Worm (Caenorhabditis elegans): ENCODE data around the gene dna-2.

dna-2 gene

DNA sequence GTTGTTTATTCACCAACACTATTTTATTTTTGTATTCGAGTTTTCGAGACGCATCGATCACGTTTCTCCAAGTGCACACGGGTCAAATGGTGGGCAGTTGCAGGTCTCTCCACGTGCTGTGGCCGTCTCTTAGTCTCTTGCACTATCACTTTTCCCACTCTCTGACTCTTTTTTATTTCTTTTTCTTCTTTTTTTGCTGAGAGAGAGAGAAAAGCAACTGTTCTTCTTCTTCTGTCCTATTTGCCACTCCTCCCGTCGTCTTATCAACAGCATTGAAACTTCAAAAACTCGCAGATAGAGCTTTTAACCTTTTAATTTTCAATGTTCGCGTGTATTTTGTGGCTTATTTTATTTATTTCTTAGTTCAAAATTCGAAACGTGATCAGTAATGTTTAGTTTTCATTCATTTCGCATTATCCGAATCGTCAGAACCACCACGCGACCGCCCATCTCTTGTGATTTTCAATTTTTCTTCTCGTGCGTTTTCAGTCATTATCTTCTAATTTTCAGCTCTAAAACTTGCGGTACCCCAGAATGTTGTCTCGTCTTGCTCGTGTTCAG lies 49.6 kb upstream of the dna-2 start, which contains the start of gene alh-8 (continued):
- TF ChIP-seq fkh-8 (tag; optimal IDR thresholded peaks at IDR 0.05): no peak
- TF ChIP-seq efl-3 (GFP tag; optimal IDR thresholded peaks at IDR 0.05): no peak
- TF ChIP-seq mep-1 (tag; optimal IDR thresholded peaks at IDR 0.05): peak; percentile 13
- no peak for TF ChIP-seq C04F5.9 (tag; optimal IDR thresholded peaks at IDR 0.05)
- peak; percentile 47 for TF ChIP-seq tbx-2 (tag; optimal IDR thresholded peaks at IDR 0.05)
- TF ChIP-seq dsc-1 (tag; optimal IDR thresholded peaks at IDR 0.05): no peak
- TF ChIP-seq sup-37 (GFP tag; optimal IDR thresholded peaks at IDR 0.05): no peak
- no peak for TF ChIP-seq egl-27 (tag; optimal IDR thresholded peaks at IDR 0.05)
- TF ChIP-seq lsy-2 (tag; optimal IDR thresholded peaks at IDR 0.05): peak; percentile 45 to 72
- TF ChIP-seq lin-13 (GFP tag; optimal IDR thresholded peaks at IDR 0.05): no peak
- no peak for TF ChIP-seq mab-9 (GFP tag; IDR thresholded peaks at IDR 0.05)
- peak in 2 of 6 experiments; percentile 1 to 15 for TF ChIP-seq elt-3 (tag; optimal IDR thresholded peaks at IDR 0.05)
- TF ChIP-seq nhr-47 (tag; optimal IDR thresholded peaks at IDR 0.05): peak; percentile 24
- no peak for TF ChIP-seq pqm-1 (tag; optimal IDR thresholded peaks at IDR 0.05)
- TF ChIP-seq unc-86 (tag; optimal IDR thresholded peaks at IDR 0.05): no peak
- no peak for TF ChIP-seq hpl-2 (GFP tag; optimal IDR thresholded peaks at IDR 0.05)
- peak; percentile 15 to 30 for TF ChIP-seq efl-1 (optimal IDR thresholded peaks at IDR 0.05)
- no peak for TF ChIP-seq efl-1 (GFP tag; optimal IDR thresholded peaks at IDR 0.05 in 1 of 2)
- TF ChIP-seq xbp-1 (tag; optimal IDR thresholded peaks at IDR 0.05): peak; percentile 29
- TF ChIP-seq nhr-90 (tag; optimal IDR thresholded peaks at IDR 0.05; ENCODE audit: poor library complexity): peak; percentile 46
- peak; percentile 40 for TF ChIP-seq pag-3 (tag; optimal IDR thresholded peaks at IDR 0.05; ENCODE audit: borderline replicate concordance, insufficient read depth)
- peak in 2 of 3 experiments; percentile 22 to 38 for TF ChIP-seq dpl-1 (GFP tag; optimal IDR thresholded peaks at IDR 0.05)
- TF ChIP-seq fos-1 (tag; optimal IDR thresholded peaks at IDR 0.05): peak; percentile 20

DNA sequence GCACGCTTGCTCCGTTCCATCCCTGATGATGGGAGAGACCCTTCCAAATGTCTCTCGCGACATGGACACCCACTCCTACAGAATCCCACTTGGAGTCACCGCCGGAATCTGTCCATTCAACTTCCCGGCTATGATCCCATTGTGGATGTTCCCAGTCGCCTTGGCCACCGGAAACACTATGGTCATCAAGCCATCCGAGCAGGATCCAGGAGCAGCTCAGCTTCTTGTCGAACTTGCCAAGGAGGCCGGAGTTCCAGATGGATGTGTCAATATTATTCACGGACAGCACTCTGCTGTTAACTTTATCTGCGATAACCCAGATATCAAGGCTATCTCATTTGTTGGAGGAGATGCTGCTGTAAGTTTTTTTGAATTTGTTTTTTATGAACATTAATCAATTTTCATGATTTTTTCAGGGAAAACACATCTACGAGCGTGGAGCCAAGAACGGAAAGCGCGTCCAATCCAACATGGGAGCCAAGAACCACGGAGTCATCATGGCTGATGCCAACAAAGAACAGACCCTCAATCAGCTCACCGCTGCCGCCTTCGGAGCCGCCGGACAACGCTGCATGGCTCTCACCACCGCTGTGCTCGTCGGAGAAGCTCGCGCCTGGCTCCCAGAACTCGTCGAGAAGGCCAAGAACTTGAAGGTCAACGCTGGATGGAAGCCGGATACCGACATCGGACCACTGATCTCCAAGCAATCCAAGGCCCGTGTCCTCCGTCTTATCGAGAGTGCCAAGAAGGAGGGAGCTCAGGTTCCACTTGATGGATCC lies 48.3 kb upstream of the dna-2 start:
- TF ChIP-seq efl-3 (GFP tag; optimal IDR thresholded peaks at IDR 0.05) (no peak), egl-27 (tag; optimal IDR thresholded peaks at IDR 0.05) (no peak), dsc-1 (tag; optimal IDR thresholded peaks at IDR 0.05) (no peak), nhr-71 (tag; optimal IDR thresholded peaks at IDR 0.05) (no peak), ztf-4 (tag; optimal IDR thresholded peaks at IDR 0.05) (no peak), nhr-47 (tag; optimal IDR thresholded peaks at IDR 0.05) (no peak), zip-4 (GFP tag; optimal IDR thresholded peaks at IDR 0.05) (no peak), vab-15 (tag; optimal IDR thresholded peaks at IDR 0.05) (no peak), sptf-1 (tag; optimal IDR thresholded peaks at IDR 0.05) (no peak), tlp-1 (tag; optimal IDR thresholded peaks at IDR 0.05) (no peak), lin-15B (tag; optimal IDR thresholded peaks at IDR 0.05) (no peak), ama-1 (optimal IDR thresholded peaks at IDR 0.05) (no peak), snpc-4 (tag; optimal IDR thresholded peaks at IDR 0.05) (no peak), pqm-1 (tag; optimal IDR thresholded peaks at IDR 0.05) (no peak), snu-23 (GFP tag; optimal IDR thresholded peaks at IDR 0.05) (no peak)

DNA sequence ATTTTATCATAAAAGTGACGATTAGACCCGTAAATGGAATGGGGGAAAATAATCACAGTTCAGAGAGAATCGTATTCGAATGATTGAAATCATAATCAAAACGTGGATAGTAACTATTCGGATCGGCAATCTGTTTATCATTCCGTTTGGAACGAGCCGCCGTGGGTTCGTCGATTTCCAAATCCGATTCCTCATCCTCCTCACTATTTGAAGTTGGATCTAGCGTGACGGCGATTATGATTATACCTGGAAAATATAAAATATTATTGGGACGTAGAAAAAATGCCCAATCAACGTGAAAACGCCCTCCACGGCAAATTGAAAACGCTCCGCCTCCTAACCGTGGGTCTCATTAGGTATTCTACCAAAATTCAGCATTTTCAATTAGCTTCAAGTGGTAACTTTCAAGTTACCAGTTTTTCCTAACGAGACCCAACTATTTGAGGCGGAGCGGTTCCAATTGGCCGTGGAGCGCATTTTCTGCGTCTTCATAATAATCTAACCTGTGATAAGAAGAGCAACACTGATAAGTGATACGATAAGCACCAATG lies 47.0 kb upstream of the dna-2 start:
- no peak for TF ChIP-seq aha-1 (tag; optimal IDR thresholded peaks at IDR 0.05)
- TF ChIP-seq nhr-85 (tag): peak; percentile 47
- no peak for TF ChIP-seq efl-1 (optimal IDR thresholded peaks at IDR 0.05)
- peak in 1 of 2 experiments; percentile 88 for TF ChIP-seq efl-1 (GFP tag; optimal IDR thresholded peaks at IDR 0.05 in 1 of 2)
- peak; percentile 26 for TF ChIP-seq nhr-47 (tag; optimal IDR thresholded peaks at IDR 0.05)
- no peak for TF ChIP-seq C16A3.4 (tag; optimal IDR thresholded peaks at IDR 0.05)
- peak; percentile 65 for TF ChIP-seq aly-2 (tag; optimal IDR thresholded peaks at IDR 0.05)
- TF ChIP-seq rnt-1 (tag; optimal IDR thresholded peaks at IDR 0.05): peak; percentile 19
- no peak for TF ChIP-seq mef-2 (tag; optimal IDR thresholded peaks at IDR 0.05)
- TF ChIP-seq ztf-4 (tag; optimal IDR thresholded peaks at IDR 0.05): peak; percentile 4
- peak; percentile 58 for TF ChIP-seq nhr-71 (tag; optimal IDR thresholded peaks at IDR 0.05)
- peak; percentile 50 for TF ChIP-seq nhr-20 (tag; optimal IDR thresholded peaks at IDR 0.05)
- peak; percentile 56 for TF ChIP-seq elt-2 (tag; optimal IDR thresholded peaks at IDR 0.05)
- TF ChIP-seq snu-23 (GFP tag; optimal IDR thresholded peaks at IDR 0.05): peak; percentile 63
- TF ChIP-seq alr-1 (tag; optimal IDR thresholded peaks at IDR 0.05; ENCODE audit: borderline replicate concordance): no peak
- TF ChIP-seq unc-98 (GFP tag; IDR thresholded peaks at IDR 0.05): no peak
- peak; percentile 62 for TF ChIP-seq ama-1 (optimal IDR thresholded peaks at IDR 0.05)
- peak; percentile 65 for TF ChIP-seq nhr-90 (tag; optimal IDR thresholded peaks at IDR 0.05; ENCODE audit: poor library complexity)

Data from whole organism, L1 larva.